Worm (Caenorhabditis elegans): ENCODE results near the gene K08F9.1.

DNA sequence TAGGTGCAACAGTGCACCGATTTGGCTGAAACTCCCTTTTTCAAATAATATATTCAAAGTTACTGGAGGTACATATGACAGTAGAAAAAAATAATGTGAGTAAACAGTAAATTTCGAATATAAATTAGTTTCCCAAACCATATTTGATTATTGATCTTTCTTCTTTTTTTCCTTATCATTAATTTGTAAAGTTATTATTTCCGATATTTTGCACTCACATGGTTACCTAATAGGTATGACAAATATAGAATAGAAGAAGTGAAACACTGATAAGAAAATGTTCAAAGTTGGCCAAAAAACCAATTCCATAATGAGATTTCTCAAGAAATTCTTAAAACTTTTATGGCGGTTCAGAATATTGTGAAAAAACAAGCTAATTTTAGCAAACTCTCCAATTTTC is 3.4 kb downstream of the K08F9.1 start:
- no peak for TF ChIP-seq egl-18 (GFP tag; IDR thresholded peaks at IDR 0.05)
- no peak for TF ChIP-seq him-1 (tag; optimal IDR thresholded peaks at IDR 0.05)
- TF ChIP-seq dox-1 (GFP tag; IDR thresholded peaks at IDR 0.05), result no peak
- no peak for TF ChIP-seq ama-1 (optimal IDR thresholded peaks at IDR 0.05)
- no peak for TF ChIP-seq ama-1 (GFP tag; optimal IDR thresholded peaks at IDR 0.05)
- no peak for TF ChIP-seq chd-7 (tag; optimal IDR thresholded peaks at IDR 0.05)
